Fruit fly (Drosophila melanogaster): Measurements from ENCODE around the gene CG17145.

CG17145 gene

DNA sequence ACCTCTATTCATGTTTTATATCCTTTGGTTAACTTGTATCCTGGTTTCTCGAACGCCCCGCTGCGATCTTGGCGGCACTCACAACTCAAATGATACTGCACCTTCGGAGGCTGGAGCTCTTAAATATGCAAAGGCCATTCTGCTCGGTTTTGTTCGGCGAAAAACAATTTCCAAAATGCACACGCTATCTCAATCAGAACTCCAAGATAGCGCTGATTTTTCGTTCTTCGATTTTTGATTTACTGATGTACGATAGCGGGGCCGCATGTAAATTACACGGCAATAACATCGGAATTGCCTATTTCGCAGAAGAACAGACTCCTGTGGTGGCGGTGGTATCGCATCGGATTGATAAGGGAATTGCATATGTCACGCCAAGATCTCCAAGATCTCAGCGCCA lies 9.6 kb upstream of the CG17145 start, which contains the start of gene CG7017:
Gene CG7017, minus strand, starts transcription at position 101 of the 400 bp plus-strand sequence.
- no peak for TF ChIP-seq CG13204 (GFP tag; optimal IDR thresholded peaks at IDR 0.05)

DNA sequence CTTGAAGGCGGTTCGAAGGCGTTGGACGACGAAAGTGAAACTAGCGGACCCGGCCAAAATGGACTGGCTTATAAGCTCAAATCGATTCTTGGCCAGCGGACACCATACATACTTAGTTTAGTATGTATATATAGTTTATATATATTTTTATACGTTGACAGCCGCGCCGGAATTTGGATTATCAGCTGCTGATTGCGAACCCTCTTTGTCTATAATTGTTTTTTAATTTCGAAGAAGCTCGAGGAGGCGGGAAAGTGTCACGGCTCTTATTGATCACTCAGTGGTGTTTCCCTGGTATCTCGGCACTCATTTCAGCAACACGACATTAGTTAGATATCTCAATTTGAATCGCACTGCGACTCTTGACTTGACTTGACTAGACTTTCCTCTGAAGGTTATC lies 1.2 kb upstream of the CG17145 start, which contains the start of gene CG6933:
Gene CG6933, minus strand, starts transcription at position 47 of the 400 bp plus-strand sequence.
- TF ChIP-seq CG15710 (tag; optimal IDR thresholded peaks at IDR 0.05), result no peak
- TF ChIP-seq Ets98B (GFP tag; IDR thresholded peaks at IDR 0.05), result no peak
- TF ChIP-seq gl (tag; optimal IDR thresholded peaks at IDR 0.05), result no peak
- TF ChIP-seq Pif1A (GFP tag; optimal IDR thresholded peaks at IDR 0.05), result no peak
- TF ChIP-seq CG14655 (GFP tag; optimal IDR thresholded peaks at IDR 0.05), result no peak
- no peak for TF ChIP-seq CG13204 (GFP tag; optimal IDR thresholded peaks at IDR 0.05)
- no peak for TF ChIP-seq CG10348 (GFP tag; IDR thresholded peaks at IDR 0.05)
- no peak for TF ChIP-seq Pif1B (GFP tag; optimal IDR thresholded peaks at IDR 0.05)
- TF ChIP-seq CG32121 (GFP tag; IDR thresholded peaks at IDR 0.05), result no peak
- no peak for TF ChIP-seq CG8301 (tag; optimal IDR thresholded peaks at IDR 0.05)
- no peak for TF ChIP-seq CG9948 (tag; optimal IDR thresholded peaks at IDR 0.05)
- TF ChIP-seq fd96Ca (GFP tag; IDR thresholded peaks at IDR 0.05), result no peak

DNA sequence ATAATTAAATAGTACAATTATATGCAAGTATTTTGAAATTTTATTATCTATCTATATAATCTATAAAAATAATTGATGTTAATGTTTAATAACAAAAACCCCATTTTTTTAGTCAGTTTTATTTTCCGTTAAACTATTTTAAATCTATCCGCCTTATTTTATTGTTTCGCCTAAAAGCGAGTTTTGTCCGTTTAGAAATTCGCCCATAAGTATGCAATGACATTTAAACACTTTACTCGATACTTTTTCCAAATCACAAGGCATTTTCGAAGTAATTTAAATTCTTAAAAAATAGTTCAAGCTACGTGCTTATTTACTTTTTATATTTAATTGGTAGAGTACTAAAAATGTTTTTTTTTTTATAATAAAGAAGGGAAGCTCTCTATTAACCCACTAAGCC lies 696 bp upstream of the CG17145 start:
- peak; percentile 83 for TF ChIP-seq D1 (tag; optimal IDR thresholded peaks at IDR 0.05)
- TF ChIP-seq Snoo (tag; optimal IDR thresholded peaks at IDR 0.05), result no peak

DNA sequence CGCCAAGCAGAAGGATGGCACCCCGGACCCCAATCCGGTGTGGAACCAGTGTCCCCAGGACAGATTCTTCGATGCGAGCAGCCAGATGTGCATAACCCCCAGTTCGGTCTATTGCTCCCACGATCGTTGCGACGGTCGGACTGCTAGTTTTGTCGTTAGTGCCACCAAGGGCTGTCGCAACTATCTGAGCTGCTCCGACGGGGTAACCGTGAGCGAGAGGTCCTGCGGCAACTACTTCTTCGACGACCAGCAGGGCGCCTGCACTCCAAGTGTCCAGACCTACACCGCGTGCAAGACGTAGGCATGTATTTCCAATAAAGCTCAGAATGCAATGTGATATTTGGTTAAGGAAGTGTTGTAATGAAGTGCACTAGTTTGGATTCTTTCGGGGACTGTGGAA lies 1.0 kb downstream of the CG17145 start:
- TF ChIP-seq CG32121 (GFP tag; IDR thresholded peaks at IDR 0.05), result no peak
- TF ChIP-seq Ets98B (GFP tag; IDR thresholded peaks at IDR 0.05), result no peak
- TF ChIP-seq EcR (GFP tag; optimal IDR thresholded peaks at IDR 0.05), result no peak
- TF ChIP-seq Snoo (tag; optimal IDR thresholded peaks at IDR 0.05), result no peak
- no peak for TF ChIP-seq CG9948 (tag; optimal IDR thresholded peaks at IDR 0.05)

DNA sequence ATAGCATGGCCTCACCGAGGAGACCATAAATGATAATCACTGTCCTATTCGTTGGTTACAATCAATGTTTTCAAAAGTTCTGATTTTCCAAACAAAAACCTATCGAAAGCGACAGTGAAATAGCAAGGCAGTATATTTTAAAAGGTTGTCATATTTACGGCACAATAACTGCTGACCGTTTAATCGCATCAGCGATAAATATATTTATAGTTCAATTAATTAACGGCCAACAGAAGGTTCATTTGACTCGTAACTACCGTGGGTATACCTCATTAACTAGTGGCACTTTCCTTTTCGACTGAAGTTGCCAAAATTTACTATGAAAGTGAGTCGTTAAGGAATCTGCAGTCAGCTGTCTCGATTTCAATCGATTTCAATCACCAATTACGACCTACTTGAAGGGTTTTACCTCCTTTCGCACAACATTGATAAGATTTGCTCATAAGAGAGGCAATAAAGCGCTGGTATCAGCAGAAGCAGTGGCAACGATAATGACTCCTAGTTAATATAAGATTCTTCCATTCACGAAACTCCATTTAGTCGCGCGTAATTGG lies 1.9 kb downstream of the CG17145 start, which contains the start of gene CG17147:
Gene CG17147, plus strand, starts transcription at position 535 of the 554 bp plus-strand sequence.
- no peak for TF ChIP-seq gl (tag; optimal IDR thresholded peaks at IDR 0.05)
- no peak for TF ChIP-seq CG14655 (GFP tag; optimal IDR thresholded peaks at IDR 0.05)
- no peak for TF ChIP-seq CG10348 (GFP tag; IDR thresholded peaks at IDR 0.05)
- no peak for TF ChIP-seq CG8159 (tag; optimal IDR thresholded peaks at IDR 0.05)
- no peak for TF ChIP-seq CG32121 (GFP tag; IDR thresholded peaks at IDR 0.05)
- no peak for TF ChIP-seq CG13204 (GFP tag; optimal IDR thresholded peaks at IDR 0.05)
- TF ChIP-seq Pif1A (GFP tag; optimal IDR thresholded peaks at IDR 0.05), result no peak
- no peak for TF ChIP-seq fd96Ca (GFP tag; IDR thresholded peaks at IDR 0.05)
- TF ChIP-seq rn (GFP tag; IDR thresholded peaks at IDR 0.05), result no peak
- no peak for TF ChIP-seq CG8301 (tag; optimal IDR thresholded peaks at IDR 0.05)
- no peak for TF ChIP-seq EcR (GFP tag; optimal IDR thresholded peaks at IDR 0.05)
- TF ChIP-seq CG4496 (GFP tag; IDR thresholded peaks at IDR 0.05), result no peak
- TF ChIP-seq CG9948 (tag; optimal IDR thresholded peaks at IDR 0.05), result no peak
- TF ChIP-seq CG12605 (GFP tag; IDR thresholded peaks at IDR 0.05), result no peak
- TF ChIP-seq D1 (tag; optimal IDR thresholded peaks at IDR 0.05), result no peak
- no peak for TF ChIP-seq CG17806 (tag; optimal IDR thresholded peaks at IDR 0.05)

DNA sequence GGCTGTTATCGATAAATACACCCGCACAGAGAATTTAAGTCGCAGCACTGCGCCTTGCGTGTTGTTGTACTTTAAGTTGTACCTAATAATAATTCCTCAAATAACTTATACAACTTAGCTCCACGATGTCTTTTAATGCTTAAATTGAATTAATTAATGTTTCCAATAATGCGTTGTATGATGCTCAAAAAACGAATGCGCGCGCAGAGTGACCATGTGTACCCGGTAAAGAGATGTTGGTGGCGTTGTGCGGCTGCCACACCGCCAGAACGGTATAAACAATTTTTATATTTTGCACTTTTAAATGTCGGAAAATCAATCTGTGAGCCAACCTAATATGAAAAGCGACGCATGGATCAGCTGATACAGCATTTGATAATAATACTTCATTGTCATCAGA lies 4.5 kb downstream of the CG17145 start:
- no peak for TF ChIP-seq EcR (GFP tag; optimal IDR thresholded peaks at IDR 0.05)
- TF ChIP-seq rn (GFP tag; IDR thresholded peaks at IDR 0.05), result no peak
- no peak for TF ChIP-seq CG12605 (GFP tag; IDR thresholded peaks at IDR 0.05)
- TF ChIP-seq CG9948 (tag; optimal IDR thresholded peaks at IDR 0.05), result no peak
- no peak for TF ChIP-seq Snoo (tag; optimal IDR thresholded peaks at IDR 0.05)
- no peak for TF ChIP-seq CG14655 (GFP tag; optimal IDR thresholded peaks at IDR 0.05)
- no peak for TF ChIP-seq CG8301 (tag; optimal IDR thresholded peaks at IDR 0.05)
- TF ChIP-seq Pif1A (GFP tag; optimal IDR thresholded peaks at IDR 0.05), result no peak
- TF ChIP-seq CG17806 (tag; optimal IDR thresholded peaks at IDR 0.05), result no peak

DNA sequence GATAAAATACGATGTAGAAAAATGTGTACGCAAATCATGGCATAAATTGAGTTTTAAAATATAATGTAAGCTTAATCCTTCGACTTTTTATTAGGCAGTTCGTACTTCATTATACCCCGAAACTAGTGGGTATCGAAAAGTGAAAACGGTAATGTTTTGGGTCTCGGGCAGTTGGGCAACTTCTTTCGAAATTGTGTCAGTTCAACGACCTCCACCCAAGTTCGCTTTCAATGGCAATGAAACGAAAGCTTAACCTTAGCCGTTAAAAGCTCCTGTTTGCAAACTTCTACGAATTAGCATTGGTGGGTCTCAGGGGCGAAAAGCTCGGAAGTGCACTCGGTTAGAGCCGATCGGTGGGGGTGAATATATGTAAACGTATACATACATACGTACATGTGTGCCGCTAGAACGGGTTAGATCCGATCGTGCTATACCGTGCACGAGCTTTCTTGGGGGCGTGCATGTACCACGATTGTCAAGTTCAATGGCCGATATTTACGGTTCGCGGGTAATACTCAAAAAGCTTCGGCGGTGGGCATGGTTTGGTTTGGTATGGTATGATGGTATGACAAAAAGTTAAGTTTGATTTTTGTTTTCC lies 8.7 kb downstream of the CG17145 start:
- TF ChIP-seq CG9948 (tag; optimal IDR thresholded peaks at IDR 0.05) (no peak), CG14655 (GFP tag; optimal IDR thresholded peaks at IDR 0.05) (no peak), Pif1B (GFP tag; optimal IDR thresholded peaks at IDR 0.05) (no peak), CG8301 (tag; optimal IDR thresholded peaks at IDR 0.05) (no peak), Ets98B (GFP tag; IDR thresholded peaks at IDR 0.05) (no peak; the same call in 1 of the 2 replicates), EcR (GFP tag; optimal IDR thresholded peaks at IDR 0.05) (peak; percentile 97)

DNA sequence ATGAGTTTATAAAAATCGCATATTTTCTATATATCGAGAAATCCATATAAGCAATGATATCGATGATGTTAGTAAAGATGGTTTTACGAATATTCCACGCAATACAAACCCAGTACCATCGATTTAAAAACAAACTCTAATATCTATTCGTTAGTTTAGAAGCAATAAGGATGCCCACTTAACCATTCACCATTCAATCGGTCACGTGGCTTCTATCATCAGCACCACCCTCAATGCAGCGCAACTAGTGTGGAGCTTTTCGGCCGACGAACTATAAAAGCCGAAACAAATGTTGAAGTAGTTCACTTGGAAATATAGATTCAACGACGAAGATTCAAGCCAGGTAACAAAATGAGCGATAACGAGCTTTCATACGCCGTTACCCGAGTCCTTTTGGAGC lies 9.8 kb downstream of the CG17145 start, which contains the start of gene CG13813:
Gene CG13813, plus strand, starts transcription at position 301 of the 400 bp plus-strand sequence.
- TF ChIP-seq CG32121 (GFP tag; IDR thresholded peaks at IDR 0.05), result no peak

Data from whole organism, pupa.